Comparison of ENCODE assay signal across 1 fruit fly cellular context in the genomic region with DNA sequence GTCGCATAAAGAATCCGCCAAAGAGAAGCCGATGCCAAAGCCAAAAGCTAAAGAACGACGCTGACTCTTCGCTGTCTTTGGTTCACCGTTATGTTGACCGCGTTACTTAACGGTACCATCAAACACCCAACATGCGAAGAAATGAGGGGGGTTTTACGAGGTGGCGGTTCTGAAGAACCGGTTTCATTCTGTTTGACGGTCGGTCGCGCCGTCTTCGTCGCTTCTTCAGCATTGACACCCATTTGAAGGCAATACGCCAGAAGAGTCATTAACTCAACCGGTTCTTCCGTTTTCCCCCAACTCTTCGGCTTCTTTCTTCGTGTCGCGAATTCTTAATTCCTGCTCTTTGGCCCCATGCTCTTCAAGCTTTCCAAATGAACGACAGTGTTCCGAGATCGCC.
TF ChIP-seq lines count a peak whose summit lies in the region.

No protein-coding gene starts in this region.

TF ChIP-seq in whole organism, embryonic, 481 proteins besides CTCF, POLR2A, EP300 and RAD21 (continued from another document):
- no peak for TF ChIP-seq CG15514 (GFP tag; optimal IDR thresholded peaks at IDR 0.05; lab: Kevin White, UChicago)
